Worm (Caenorhabditis elegans): ENCODE data around the gene sucl-1.

DNA sequence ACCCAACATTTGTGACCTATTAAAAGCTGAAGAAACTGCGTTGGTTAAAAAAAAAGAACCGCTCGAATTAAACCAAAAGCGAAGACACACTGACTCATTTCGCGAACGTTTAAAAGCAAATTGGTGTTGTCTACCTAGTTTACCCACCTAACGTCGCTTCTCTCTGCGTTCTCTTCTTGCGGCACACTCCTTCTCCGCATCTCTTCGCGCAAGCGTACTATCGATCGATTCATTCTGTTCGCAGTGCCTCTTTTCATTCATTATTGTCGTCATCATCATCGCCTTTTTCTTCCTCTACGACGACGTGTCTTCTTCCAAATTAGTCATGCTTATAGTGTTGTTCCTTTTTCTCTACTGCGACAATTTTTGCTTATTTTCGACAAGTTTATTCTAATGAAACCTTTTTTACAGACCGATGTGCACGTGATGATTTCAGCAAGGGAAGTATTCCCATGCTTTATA, 42.6 kb upstream of the sucl-1 start, which contains the start of gene atrn-1:
- TF ChIP-seq aly-2 (tag; optimal IDR thresholded peaks at IDR 0.05) (no peak), unc-39 (tag; optimal IDR thresholded peaks at IDR 0.05) (no peak), nfya-1 (tag; optimal IDR thresholded peaks at IDR 0.05; ENCODE audit: insufficient read depth) (no peak), elt-3 (tag; optimal IDR thresholded peaks at IDR 0.05) (no peak)
